Worm (Caenorhabditis elegans): ENCODE measurements around the gene T24B8.4.

DNA sequence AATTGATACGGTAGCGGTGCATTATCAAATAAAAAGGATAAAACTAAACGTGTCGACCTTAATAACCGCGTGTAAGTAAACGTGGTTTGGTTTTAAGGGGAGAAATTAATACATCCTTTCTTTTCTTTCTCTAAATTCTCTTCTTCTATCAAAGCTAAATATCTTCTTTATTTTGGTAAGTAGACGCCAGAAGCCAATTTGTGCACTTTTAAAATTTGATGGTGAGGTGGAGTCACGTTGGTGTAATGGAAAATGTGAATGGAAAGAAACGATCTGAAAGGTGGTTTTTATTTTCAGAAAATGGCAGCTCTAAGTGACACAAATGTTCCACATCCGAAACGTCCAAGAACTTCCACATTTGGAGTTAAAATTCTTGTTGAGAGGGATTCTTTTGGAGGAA is 30.2 kb upstream of the T24B8.4 start, which contains the start of gene T24H10.5:
- no peak for TF ChIP-seq nhr-237 (tag; optimal IDR thresholded peaks at IDR 0.05)
- no peak for TF ChIP-seq pqm-1 (tag; optimal IDR thresholded peaks at IDR 0.05)
- TF ChIP-seq nhr-25 (tag; optimal IDR thresholded peaks at IDR 0.05): no peak
- TF ChIP-seq sea-2 (GFP tag; optimal IDR thresholded peaks at IDR 0.05): no peak
- no peak for TF ChIP-seq ZK546.5 (tag; optimal IDR thresholded peaks at IDR 0.05)
- no peak for TF ChIP-seq nhr-67 (tag; optimal IDR thresholded peaks at IDR 0.05)
- TF ChIP-seq snpc-4 (tag; optimal IDR thresholded peaks at IDR 0.05): no peak
- no peak for TF ChIP-seq unc-62 (GFP tag; optimal IDR thresholded peaks at IDR 0.05)
- TF ChIP-seq nhr-23 (tag; optimal IDR thresholded peaks at IDR 0.05): no peak
- no peak for TF ChIP-seq mdl-1 (tag; optimal IDR thresholded peaks at IDR 0.05)
- TF ChIP-seq ceh-9 (tag; optimal IDR thresholded peaks at IDR 0.05): no peak
- no peak for TF ChIP-seq ceh-82 (tag; optimal IDR thresholded peaks at IDR 0.05)

All from whole organism, L3 larva.